Fruit fly (Drosophila melanogaster): Measurements from ENCODE around the gene CG4098.

Gene CG4098

DNA sequence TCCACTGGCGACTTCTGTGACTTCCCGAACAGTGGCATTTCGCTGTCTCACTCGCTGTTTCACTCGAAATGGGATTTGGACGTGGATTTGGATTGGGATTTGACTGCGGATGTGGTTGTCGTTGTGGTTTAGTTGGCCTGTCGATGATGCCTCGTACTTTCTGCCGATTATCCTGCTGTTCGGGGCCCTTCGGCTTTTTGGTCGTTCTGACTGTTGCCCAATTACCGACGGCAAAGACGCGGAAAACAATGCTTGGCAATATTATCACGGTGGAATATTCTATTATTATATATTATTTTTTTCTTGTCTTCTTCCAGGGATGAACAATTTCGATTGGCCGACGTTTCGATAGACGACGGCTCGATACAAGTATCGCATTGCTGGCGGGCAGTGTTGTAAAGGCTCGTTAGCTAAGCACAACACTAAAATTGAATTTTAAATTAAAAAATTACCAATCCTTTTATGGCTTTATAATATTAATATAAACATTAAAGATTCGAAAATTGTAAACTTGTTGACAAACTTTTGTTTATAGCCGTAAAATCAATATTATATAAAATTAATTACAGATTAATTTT, 6.1 kb upstream of the CG4098 start, which contains the start of gene Mo25 (continued):
- TF ChIP-seq CG10979 (tag; optimal IDR thresholded peaks at IDR 0.05) (peak; percentile 19), bbx (GFP tag; IDR thresholded peaks at IDR 0.05; ENCODE audit: partially characterized antibody) (peak; percentile 79), vvl (GFP tag; IDR thresholded peaks at IDR 0.05) (peak; percentile 77), tna (GFP tag; IDR thresholded peaks at IDR 0.05; ENCODE audit: partially characterized antibody) (peak; percentile 55), HLH54F (GFP tag; optimal IDR thresholded peaks at IDR 0.05) (peak; percentile 13), mam (GFP tag; optimal IDR thresholded peaks at IDR 0.05) (peak; percentile 7), CG2712 (tag; optimal IDR thresholded peaks at IDR 0.05) (peak; percentile 65), CG6272 (GFP tag; IDR thresholded peaks at IDR 0.05) (peak; percentile 26; the same call in 1 of the 2 replicates), CG17361 (GFP tag; IDR thresholded peaks at IDR 0.05) (peak; percentile 50; the same call in 2 of the 3 replicates), CG10147 (GFP tag; optimal IDR thresholded peaks at IDR 0.05) (peak; percentile 56), CG4328 (GFP tag; optimal IDR thresholded peaks at IDR 0.05) (peak; percentile 7), CG8924 (tag; optimal IDR thresholded peaks at IDR 0.05) (peak; percentile 51), trh (GFP tag; optimal IDR thresholded peaks at IDR 0.05) (no peak), HLH3B (GFP tag; IDR thresholded peaks at IDR 0.05) (peak; percentile 32; the same call in 1 of the 2 replicates), CG18476 (GFP tag; optimal IDR thresholded peaks at IDR 0.05) (peak; percentile 32), CG4854 (GFP tag; optimal IDR thresholded peaks at IDR 0.05) (no peak), stwl (tag; optimal IDR thresholded peaks at IDR 0.05) (peak; percentile 96), CG14710 (tag; optimal IDR thresholded peaks at IDR 0.05) (peak; percentile 71), gem (tag; optimal IDR thresholded peaks at IDR 0.05) (peak; percentile 45), chn (GFP tag; optimal IDR thresholded peaks at IDR 0.05) (peak; percentile 20), Meics (GFP tag; optimal IDR thresholded peaks at IDR 0.05) (peak; percentile 34), CG32772 (GFP tag; IDR thresholded peaks at IDR 0.05) (peak; percentile 70), grau (tag; optimal IDR thresholded peaks at IDR 0.05) (peak; percentile 50), PHDP (tag; optimal IDR thresholded peaks at IDR 0.05) (peak; percentile 35), CG31224 (GFP tag; IDR thresholded peaks at IDR 0.05) (0 out of 2 replicates have a peak, but pooled peaks have one; percentile 17), dpn (GFP tag; optimal IDR thresholded peaks at IDR 0.05) (peak in 1 of 2 experiments; percentile 57), Fer1 (GFP tag; optimal IDR thresholded peaks at IDR 0.05) (peak; percentile 63), pfk (GFP tag; optimal IDR thresholded peaks at IDR 0.05) (peak; percentile 23), bigmax (GFP tag; optimal IDR thresholded peaks at IDR 0.05) (no peak), Bdp1 (GFP tag; optimal IDR thresholded peaks at IDR 0.05) (peak; percentile 29), CG7271 (tag; optimal IDR thresholded peaks at IDR 0.05) (no peak), MESR4 (GFP tag; optimal IDR thresholded peaks at IDR 0.05) (peak; percentile 84), CG5245 (GFP tag; optimal IDR thresholded peaks at IDR 0.05) (peak; percentile 18), CG6254 (GFP tag; optimal IDR thresholded peaks at IDR 0.05) (peak; percentile 17), CG12155 (GFP tag; optimal IDR thresholded peaks at IDR 0.05) (peak; percentile 46), CG4424 (GFP tag; optimal IDR thresholded peaks at IDR 0.05) (peak; percentile 52), prd (optimal IDR thresholded peaks at IDR 0.05) (no peak), prd (GFP tag; IDR thresholded peaks at IDR 0.05) (peak; percentile 40; the same call in 1 of the 3 replicates), CG17912 (GFP tag; optimal IDR thresholded peaks at IDR 0.05) (peak; percentile 36), CG18599 (GFP tag; optimal IDR thresholded peaks at IDR 0.05) (peak; percentile 11), scrt (GFP tag; optimal IDR thresholded peaks at IDR 0.05) (peak; percentile 14), unc-4 (GFP tag; IDR thresholded peaks at IDR 0.05; ENCODE audit: partially characterized antibody) (peak; percentile 81), sug (tag; optimal IDR thresholded peaks at IDR 0.05) (peak; percentile 52), tx (GFP tag; optimal IDR thresholded peaks at IDR 0.05) (no peak), Dek (tag; optimal IDR thresholded peaks at IDR 0.05) (peak; percentile 43), knrl (GFP tag; IDR thresholded peaks at IDR 0.05; ENCODE audit: partially characterized antibody) (peak; percentile 74), Hr3 (GFP tag; optimal IDR thresholded peaks at IDR 0.05) (peak; percentile 42), sna (GFP tag; IDR thresholded peaks at IDR 0.05; ENCODE audit: partially characterized antibody) (peak; percentile 64), Hsf (GFP tag; optimal IDR thresholded peaks at IDR 0.05) (no peak)
